Fruit fly (Drosophila melanogaster) S2 (cell line): ENCODE measurements around the gene CG42728.

Experiments used
- CG8478 ChIP-seq: fragments of >200 bp; optimal IDR thresholded peaks from 2 replicates; lab custom pipeline; 2018
- CTCF ChIP-seq, 2 experiments: fragments of >200 bp; optimal IDR thresholded peaks; 2 replicates each; lab custom pipeline; 2018

- TF ChIP-seq CG8478 (lab: Kevin White, UChicago) (no peak), CTCF (optimal IDR thresholded peaks at IDR 0.05; lab: Kevin White, UChicago) (no peak)
Observed at dm6 chr3L:15506174-15506926, 21.6 kb downstream of the CG42728 start.
